Fruit fly (Drosophila melanogaster): ENCODE results near the gene CG14785.

CG14785 gene

DNA sequence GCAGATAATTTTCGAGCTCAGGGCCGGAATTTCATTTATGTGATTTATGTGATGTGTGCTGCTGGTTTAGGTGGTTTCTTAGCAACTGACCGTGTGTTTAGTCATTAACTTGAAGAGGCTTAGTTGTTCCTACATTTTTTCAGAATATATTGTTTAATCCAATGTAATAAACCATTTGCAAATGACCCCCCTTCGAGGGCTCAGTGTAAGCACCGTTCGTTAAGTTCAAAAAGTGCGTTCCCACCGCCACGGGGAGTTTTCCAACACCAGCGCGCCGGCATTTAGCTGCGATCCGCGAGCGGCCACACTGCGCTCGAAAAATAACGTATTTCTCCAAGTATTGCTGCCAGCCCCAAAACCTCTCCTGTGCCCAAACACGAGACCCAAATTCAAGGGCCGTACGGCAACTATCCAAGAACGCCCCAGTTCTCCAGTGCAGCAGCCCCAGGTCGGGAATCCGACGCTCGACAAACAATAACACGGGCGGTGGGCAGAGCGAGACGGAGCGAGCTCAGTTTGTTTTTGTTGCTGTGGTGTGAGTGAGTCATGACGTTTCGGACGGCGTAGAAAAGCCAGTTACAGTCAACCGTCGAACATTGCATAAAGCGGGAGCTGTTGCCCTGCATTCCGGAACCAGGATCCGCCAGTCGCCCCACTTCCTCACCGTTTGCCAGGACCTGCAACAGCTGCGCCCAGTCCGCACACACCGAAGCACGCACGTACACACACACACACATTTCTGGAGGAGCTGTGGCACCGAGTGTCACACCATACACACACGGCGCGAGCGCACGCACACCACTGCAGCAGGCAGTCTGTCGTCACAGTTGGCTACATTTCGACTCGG is 21.6 kb upstream of the CG14785 start, which contains the start of gene rush (continued):
- TF ChIP-seq Hr78 (GFP tag; optimal IDR thresholded peaks at IDR 0.05) (no peak), CG11723 (GFP tag; optimal IDR thresholded peaks at IDR 0.05) (peak; percentile 6), CkIIα-i1 (GFP tag; IDR thresholded peaks at IDR 0.05) (no peak), cad (GFP tag; optimal IDR thresholded peaks at IDR 0.05) (no peak), gro (GFP tag; optimal IDR thresholded peaks at IDR 0.05) (peak; percentile 36), fd96Cb (tag; optimal IDR thresholded peaks at IDR 0.05) (no peak), Side (GFP tag; optimal IDR thresholded peaks at IDR 0.05) (no peak), cg (GFP tag; optimal IDR thresholded peaks at IDR 0.05) (peak; percentile 88), CG16815 (GFP tag; optimal IDR thresholded peaks at IDR 0.05) (no peak), chm (GFP tag; IDR thresholded peaks at IDR 0.05) (0 out of 2 replicates have a peak, but pooled peaks have one; percentile 20), inv (GFP tag; IDR thresholded peaks at IDR 0.05; ENCODE audit: partially characterized antibody) (no peak), unpg (GFP tag; optimal IDR thresholded peaks at IDR 0.05) (peak; percentile 11), CG10321 (GFP tag; IDR thresholded peaks at IDR 0.05) (peak; percentile 24; the same call in 1 of the 2 replicates), CG5245 (GFP tag; optimal IDR thresholded peaks at IDR 0.05) (no peak), lilli (GFP tag; optimal IDR thresholded peaks at IDR 0.05) (peak; percentile 63), sisA (GFP tag; IDR thresholded peaks at IDR 0.05) (peak; percentile 14; the same call in 1 of the 2 replicates), CG1233 (GFP tag; optimal IDR thresholded peaks at IDR 0.05) (no peak), CG11504 (tag; optimal IDR thresholded peaks at IDR 0.05) (no peak), ftz-f1 (GFP tag; optimal IDR thresholded peaks at IDR 0.05) (no peak), Tbp (GFP tag; optimal IDR thresholded peaks at IDR 0.05) (no peak), CG1603 (tag; optimal IDR thresholded peaks at IDR 0.05) (peak; percentile 57), lab (GFP tag; optimal IDR thresholded peaks at IDR 0.05) (peak; percentile 48), HmgD (GFP tag; optimal IDR thresholded peaks at IDR 0.05) (peak; percentile 15), CG2712 (tag; optimal IDR thresholded peaks at IDR 0.05) (peak; percentile 9), Xbp1 (GFP tag; optimal IDR thresholded peaks at IDR 0.05) (peak; percentile 60), CG1792 (GFP tag; optimal IDR thresholded peaks at IDR 0.05) (peak; percentile 13), emc (GFP tag; optimal IDR thresholded peaks at IDR 0.05) (peak; percentile 15), CG6254 (GFP tag; optimal IDR thresholded peaks at IDR 0.05) (no peak), sob (GFP tag; IDR thresholded peaks at IDR 0.05) (peak; percentile 46; the same call in 1 of the 2 replicates), CG10654 (GFP tag; optimal IDR thresholded peaks at IDR 0.05) (no peak), CG18011 (GFP tag; optimal IDR thresholded peaks at IDR 0.05) (no peak), CG9797 (GFP tag; optimal IDR thresholded peaks at IDR 0.05) (peak; percentile 80), esg (GFP tag; conservative IDR thresholded peaks at IDR 0.05) (no peak), CG8281 (tag; optimal IDR thresholded peaks at IDR 0.05) (no peak), CG17361 (GFP tag; IDR thresholded peaks at IDR 0.05) (0 out of 3 replicates have a peak, but pooled peaks have one; percentile 24), wor (GFP tag; IDR thresholded peaks at IDR 0.05) (no peak), CG5180 (GFP tag; optimal IDR thresholded peaks at IDR 0.05) (no peak), Dad (GFP tag; optimal IDR thresholded peaks at IDR 0.05) (peak; percentile 31), psq (GFP tag; optimal IDR thresholded peaks at IDR 0.05) (no peak), Pdp1 (GFP tag; optimal IDR thresholded peaks at IDR 0.05) (peak in 1 of 2 experiments; percentile 36), gce (GFP tag; IDR thresholded peaks at IDR 0.05) (no peak), CG9932 (GFP tag; IDR thresholded peaks at IDR 0.05) (peak; percentile 61), chif (GFP tag; optimal IDR thresholded peaks at IDR 0.05) (peak in 1 of 2 experiments; percentile 4), CG17802 (tag; optimal IDR thresholded peaks at IDR 0.05) (no peak), ssp (GFP tag; IDR thresholded peaks at IDR 0.05) (no peak; the same call in 1 of the 2 replicates), sug (tag; optimal IDR thresholded peaks at IDR 0.05) (peak; percentile 38), Oli (tag; optimal IDR thresholded peaks at IDR 0.05) (no peak), ham (GFP tag; IDR thresholded peaks at IDR 0.05) (no peak)

Data from whole organism, embryonic.